Worm (Caenorhabditis elegans) whole organism, L4 larva: ENCODE results near the gene asp-18.

Experiments
- Y48G9A.11 ChIP-seq: fragments of 200-800 bp; sonication (Bioruptor generic); IDR thresholded peaks from 2 replicates; pipeline ENCODE4 v1.3.6; 2022; ENCODE audit warnings: missing genetic modification reagents, missing genetic modification characterization, missing compliant biosample characterization
- ZK337.2 ChIP-seq: fragments of 200-800 bp; sonication (Bioruptor generic); IDR thresholded peaks from 2 replicates; pipeline ENCODE4 v1.3.6; 2022; ENCODE audit warnings: missing genetic modification reagents, missing genetic modification characterization, missing compliant biosample characterization
- ZK546.5 ChIP-seq, 2 experiments: sonication (generic microtip); optimal IDR thresholded peaks; 2 replicates each; lab custom pipeline; 2017; ENCODE audit warnings: missing biosample characterization in 2 of 2, missing genetic modification characterization in 2 of 2
- aha-1 ChIP-seq: fragments of 150-350 bp; peaks from one replicate; lab custom pipeline; 2014; ENCODE audit warnings: missing biosample characterization, missing genetic modification characterization
- attf-4 ChIP-seq: sonication (generic microtip); optimal IDR thresholded peaks from 3 replicates; lab custom pipeline; 2017; ENCODE audit warnings: missing biosample characterization, missing genetic modification characterization
- ceh-32 ChIP-seq: sonication (generic microtip); optimal IDR thresholded peaks from 2 replicates; lab custom pipeline; 2016; ENCODE audit warnings: mild to moderate bottlenecking, missing genetic modification characterization, missing compliant biosample characterization; ENCODE audit not compliant: poor library complexity
- ceh-62 ChIP-seq: sonication (generic microtip); optimal IDR thresholded peaks from 2 replicates; lab custom pipeline; 2017; ENCODE audit warnings: missing biosample characterization, missing genetic modification characterization
- cey-2 ChIP-seq: sonication (generic microtip); optimal IDR thresholded peaks from 3 replicates; lab custom pipeline; 2017; ENCODE audit warnings: missing genetic modification characterization, mild to moderate bottlenecking, missing compliant biosample characterization, antibody characterized with exemption, borderline replicate concordance; ENCODE audit not compliant: insufficient read depth
- daf-16 ChIP-seq, 3 experiments: sonication (generic microtip); optimal IDR thresholded peaks; 2 replicates each; lab custom pipeline; 2016 to 2017; ENCODE audit warnings: missing genetic modification characterization in 3 of 3, missing genetic modification reagents in 3 of 3, mild to moderate bottlenecking in 2 of 3, missing compliant biosample characterization in 2 of 3, missing biosample characterization in 1 of 3, moderate library complexity in 1 of 3
- dmd-9 ChIP-seq: fragments of 200-800 bp; sonication (Bioruptor generic); IDR thresholded peaks from 2 replicates; pipeline ENCODE4 v1.3.6; 2022; ENCODE audit warnings: missing genetic modification reagents, missing genetic modification characterization, missing compliant biosample characterization
- dpl-1 ChIP-seq: fragments of 150-350 bp; optimal IDR thresholded peaks from 2 replicates; lab custom pipeline; 2014; ENCODE audit warnings: missing biosample characterization, missing genetic modification reagents, missing genetic modification characterization
- duxl-1 ChIP-seq: sonication (generic microtip); optimal IDR thresholded peaks from 2 replicates; lab custom pipeline; 2016; ENCODE audit warnings: mild to moderate bottlenecking, missing genetic modification characterization, moderate library complexity, missing compliant biosample characterization; ENCODE audit not compliant: poor library complexity
- dve-1 ChIP-seq: sonication (generic microtip); optimal IDR thresholded peaks from 2 replicates; lab custom pipeline; 2017; ENCODE audit warnings: antibody characterized with exemption, mild to moderate bottlenecking, missing genetic modification characterization, missing compliant biosample characterization; ENCODE audit not compliant: insufficient read depth
- lin-1 ChIP-seq: fragments of 200-800 bp; sonication (Bioruptor generic); IDR thresholded peaks from 2 replicates; pipeline ENCODE4 v1.3.6; 2022; ENCODE audit warnings: missing genetic modification reagents, missing genetic modification characterization, missing compliant biosample characterization
- lin-13 ChIP-seq: fragments of 150-350 bp; optimal IDR thresholded peaks from 2 replicates; lab custom pipeline; 2014; ENCODE audit warnings: missing biosample characterization, missing genetic modification reagents, missing genetic modification characterization
- lin-29 ChIP-seq: fragments of 200-800 bp; sonication (Bioruptor generic); IDR thresholded peaks from 2 replicates; pipeline ENCODE4 v1.3.6; 2022; ENCODE audit warnings: missing genetic modification reagents, missing genetic modification characterization, missing compliant biosample characterization
- madf-9 ChIP-seq: fragments of 200-800 bp; sonication (Bioruptor generic); conservative IDR thresholded peaks from 2 replicates; pipeline ENCODE4 v1.3.6; 2022; ENCODE audit warnings: missing genetic modification reagents, missing genetic modification characterization, missing compliant biosample characterization
- nhr-10 ChIP-seq: fragments of 150-350 bp; optimal IDR thresholded peaks from 2 replicates; lab custom pipeline; 2014; ENCODE audit warnings: missing biosample characterization, missing genetic modification characterization
- nhr-111 ChIP-seq: fragments of 200-800 bp; sonication (Bioruptor generic); optimal IDR thresholded peaks from 2 replicates; lab custom pipeline; 2018; ENCODE audit warnings: mild to moderate bottlenecking, missing genetic modification characterization, missing compliant biosample characterization
- nhr-237 ChIP-seq: sonication (generic microtip); optimal IDR thresholded peaks from 2 replicates; lab custom pipeline; 2017; ENCODE audit warnings: missing biosample characterization, missing genetic modification characterization
- nhr-48 ChIP-seq: sonication (generic microtip); optimal IDR thresholded peaks from 2 replicates; lab custom pipeline; 2016; ENCODE audit warnings: mild to moderate bottlenecking, missing genetic modification characterization, missing compliant biosample characterization
- pqm-1 ChIP-seq: sonication (generic microtip); optimal IDR thresholded peaks from 2 replicates; lab custom pipeline; 2017; ENCODE audit warnings: missing biosample characterization, missing genetic modification characterization
- set-16 ChIP-seq: fragments of 200-800 bp; sonication (Bioruptor generic); IDR thresholded peaks from 2 replicates; pipeline ENCODE4 v1.3.6; 2022; ENCODE audit warnings: missing genetic modification reagents, missing genetic modification characterization, missing compliant biosample characterization
- snpc-4 ChIP-seq: fragments of 150-350 bp; optimal IDR thresholded peaks from 2 replicates; lab custom pipeline; 2014; ENCODE audit warnings: missing biosample characterization, missing genetic modification characterization
- unc-62 ChIP-seq, 3 experiments: fragments of 150-350 bp in 1 of 3; sonication (generic microtip); optimal IDR thresholded peaks in 2 of 3; peaks in 1 of 3; 1 replicate in 1 of 3; 2 replicates in 2 of 3; lab custom pipeline; 2014 to 2017; ENCODE audit warnings: missing biosample characterization in 3 of 3, missing genetic modification characterization in 3 of 3, missing genetic modification reagents in 3 of 3, missing genotype in 1 of 3
- vab-7 ChIP-seq: fragments of 200-800 bp; sonication (Bioruptor generic); IDR thresholded peaks from 2 replicates; pipeline ENCODE4 v1.3.6; 2022; ENCODE audit warnings: missing genetic modification reagents, missing genetic modification characterization, missing compliant biosample characterization
- zip-2 ChIP-seq: fragments of 150-350 bp; optimal IDR thresholded peaks from 2 replicates; lab custom pipeline; 2014; ENCODE audit warnings: missing biosample characterization, missing genetic modification characterization

Gene asp-18

ce11 chrV:18723604-18724003 is 7.9 kb downstream of the asp-18 start (continued):
- no peak for TF ChIP-seq cey-2 (tag; lab: Kevin White, UChicago)

- TF ChIP-seq zip-2 (tag; lab: Kevin White, UChicago): no peak
- TF ChIP-seq nhr-237: no peak
- TF ChIP-seq madf-9 (GFP tag; lab: Robert Waterston, UW): no peak
- no peak for TF ChIP-seq nhr-10 (tag; lab: Kevin White, UChicago)
- no peak for TF ChIP-seq nhr-111 (GFP tag; lab: Kevin White, UChicago)
- no peak for TF ChIP-seq ceh-62
- TF ChIP-seq dmd-9 (GFP tag; lab: Robert Waterston, UW): peak; percentile 55; the same call in 1 of the 2 replicates
- no peak for TF ChIP-seq lin-29 (GFP tag; lab: Robert Waterston, UW)
- no peak for TF ChIP-seq lin-13
- TF ChIP-seq ZK337.2 (GFP tag; lab: Robert Waterston, UW): no peak
- no peak for TF ChIP-seq cey-2 (tag; lab: Kevin White, UChicago)
- peak; percentile 59 for TF ChIP-seq set-16 (GFP tag; lab: Robert Waterston, UW)
- no peak for TF ChIP-seq vab-7
- no peak for TF ChIP-seq lin-1 (GFP tag; lab: Robert Waterston, UW)
- TF ChIP-seq attf-4 (tag; lab: Kevin White, UChicago): no peak
Measured at ce11 chrV:18722510-18723299, 8.8 kb downstream of the asp-18 start.

- TF ChIP-seq snpc-4 (tag; lab: Kevin White, UChicago) (no peak), aha-1 (tag; lab: Kevin White, UChicago) (peak; percentile 87), unc-62 (GFP tag; optimal IDR thresholded peaks at IDR 0.05 in 1 of 2; lab: Kevin White, UChicago) (peak in 1 of 2 experiments; percentile 93), unc-62 (tag; optimal IDR thresholded peaks at IDR 0.05; lab: Kevin White, UChicago) (no peak)
Measured at ce11 chrV:18721873-18722272, 9.6 kb downstream of the asp-18 start.

ce11 chrV:18719956-18720489 is 11.5 kb downstream of the asp-18 start, which contains the start of gene Y17D7C.2:
Gene Y17D7C.2, minus strand, starts transcription at chrV:18719987.
- TF ChIP-seq Y48G9A.11 (GFP tag; lab: Robert Waterston, UW) (0 out of 2 replicates have a peak, but pooled peaks have one; percentile 46), duxl-1 (tag; lab: Kevin White, UChicago) (peak; percentile 31), pqm-1 (tag; lab: Kevin White, UChicago) (peak; percentile 79), set-16 (GFP tag; lab: Robert Waterston, UW) (0 out of 2 replicates have a peak, but pooled peaks have one; percentile 24), dmd-9 (GFP tag; lab: Robert Waterston, UW) (peak; percentile 82), daf-16 (GFP tag; optimal IDR thresholded peaks at IDR 0.05; lab: Kevin White, UChicago) (no peak), daf-16 (tag; optimal IDR thresholded peaks at IDR 0.05; lab: Kevin White, UChicago) (peak; percentile 58), dpl-1 (no peak), nhr-48 (tag; lab: Kevin White, UChicago) (no peak), dve-1 (no peak), ceh-32 (tag; lab: Kevin White, UChicago) (no peak)

ce11 chrV:18719412-18719811 is 12.1 kb downstream of the asp-18 start:
- peak in 1 of 2 experiments; percentile 65 for TF ChIP-seq unc-62 (GFP tag; optimal IDR thresholded peaks at IDR 0.05 in 1 of 2; lab: Kevin White, UChicago)
- TF ChIP-seq unc-62 (tag; optimal IDR thresholded peaks at IDR 0.05; lab: Kevin White, UChicago): no peak
- peak; percentile 48 for TF ChIP-seq aha-1 (tag; lab: Kevin White, UChicago)
- TF ChIP-seq ZK546.5 (tag; optimal IDR thresholded peaks at IDR 0.05; lab: Kevin White, UChicago): no peak
